Worm (Caenorhabditis elegans) whole organism, late embryonic: ENCODE data around the gene gcy-37.

ENCODE experiments used
- ama-1 ChIP-seq: fragments of 150-350 bp; optimal IDR thresholded peaks from 2 replicates; lab custom pipeline; 2014
- dve-1 ChIP-seq: sonication (generic microtip); optimal IDR thresholded peaks from 2 replicates; lab custom pipeline; 2017; ENCODE audit warnings: antibody characterized with exemption, mild to moderate bottlenecking, missing genetic modification characterization, missing compliant biosample characterization
- fkh-10 ChIP-seq: fragments of 150-350 bp; optimal IDR thresholded peaks from 2 replicates; lab custom pipeline; 2014; ENCODE audit warnings: missing biosample characterization, missing genetic modification reagents, missing genetic modification characterization
- nfya-1 ChIP-seq: sonication (generic microtip); optimal IDR thresholded peaks from 2 replicates; lab custom pipeline; 2017; ENCODE audit warnings: missing genetic modification characterization, mild to moderate bottlenecking, missing compliant biosample characterization, antibody characterized with exemption, moderate library complexity
- nhr-11 ChIP-seq: fragments of 150-350 bp; optimal IDR thresholded peaks from 2 replicates; lab custom pipeline; 2014; ENCODE audit warnings: missing biosample characterization, missing genetic modification characterization
- ref-2 ChIP-seq: sonication (generic microtip); optimal IDR thresholded peaks from 2 replicates; lab custom pipeline; 2016; ENCODE audit warnings: missing genetic modification characterization, missing compliant biosample characterization
- ttx-3 ChIP-seq: sonication (generic microtip); optimal IDR thresholded peaks from 2 replicates; lab custom pipeline; 2016; ENCODE audit warnings: missing genetic modification reagents, missing genetic modification characterization, missing compliant biosample characterization

DNA sequence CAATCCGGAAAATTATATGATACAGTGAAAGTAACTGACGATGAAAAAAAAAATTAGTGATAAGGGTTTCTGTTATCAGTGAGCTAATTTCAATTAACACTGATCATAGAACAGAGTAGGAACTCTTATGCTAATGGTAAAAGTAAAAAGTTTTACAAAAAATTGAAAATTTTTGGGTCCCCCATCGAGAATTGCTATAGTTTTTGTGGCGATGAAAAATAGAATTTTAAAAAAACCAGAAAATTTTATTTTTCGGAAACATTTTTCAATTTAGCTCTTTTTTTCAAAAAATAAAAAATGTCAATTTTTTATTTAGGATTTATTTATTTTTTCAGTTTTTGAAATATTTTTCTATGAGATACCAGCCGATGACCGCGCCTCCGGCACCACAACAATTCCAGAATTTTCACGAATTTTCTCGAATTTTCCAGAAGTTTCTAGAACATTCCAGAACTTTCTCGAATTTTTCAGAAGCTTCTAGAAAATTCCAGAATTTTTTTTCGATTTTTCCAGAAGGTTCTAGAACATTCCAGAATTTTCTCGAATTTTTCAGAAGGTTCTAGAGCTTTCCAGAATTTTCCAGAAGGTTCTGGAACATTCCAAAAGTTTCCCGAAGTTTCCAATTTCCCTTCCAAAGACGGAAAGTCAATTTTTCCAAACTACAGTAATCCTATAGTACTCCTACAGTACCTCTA, 45.5 kb downstream of the gcy-37 start, which contains the start of gene C23H5.8:
- TF ChIP-seq ref-2 (tag; lab: Kevin White, UChicago), result no peak
- TF ChIP-seq nfya-1 (tag; lab: Kevin White, UChicago), result no peak
- no peak for TF ChIP-seq ama-1 (lab: Kevin White, UChicago)
- TF ChIP-seq fkh-10 (GFP tag; lab: Kevin White, UChicago), result no peak
- no peak for TF ChIP-seq dve-1 (tag; lab: Kevin White, UChicago)
- TF ChIP-seq nhr-11 (tag; lab: Kevin White, UChicago), result no peak
- no peak for TF ChIP-seq ttx-3 (tag; lab: Kevin White, UChicago)
